Worm (Caenorhabditis elegans) whole organism, late embryonic: ENCODE data around the gene srpa-72.

Experiments
- K09A11.1 ChIP-seq: sonication (generic microtip); optimal IDR thresholded peaks from 2 replicates; lab custom pipeline; 2017; ENCODE audit warnings: antibody characterized with exemption, mild to moderate bottlenecking, missing genetic modification characterization, missing compliant biosample characterization; ENCODE audit not compliant: insufficient read depth
- ceh-34 ChIP-seq: sonication (generic microtip); optimal IDR thresholded peaks from 2 replicates; lab custom pipeline; 2016; ENCODE audit warnings: mild to moderate bottlenecking, missing genetic modification characterization, missing compliant biosample characterization
- ceh-6 ChIP-seq: fragments of 200-800 bp; sonication (Bioruptor generic); optimal IDR thresholded peaks from 2 replicates; lab custom pipeline; 2018; ENCODE audit warnings: mild to moderate bottlenecking, missing genetic modification characterization, missing compliant biosample characterization
- lim-6 ChIP-seq: sonication (generic microtip); optimal IDR thresholded peaks from 2 replicates; lab custom pipeline; 2016; ENCODE audit warnings: missing genetic modification characterization, missing compliant biosample characterization

ce11 chrII:2777846-2778245, 9.4 kb upstream of the srpa-72 start, which contains the start of gene F08D12.4:
- TF ChIP-seq K09A11.1 (no peak), ceh-6 (no peak), lim-6 (tag; lab: Kevin White, UChicago) (no peak), ceh-34 (tag; lab: Kevin White, UChicago) (no peak)
